Worm (Caenorhabditis elegans): ENCODE measurements around the gene Y32F6A.4.

The Y32F6A.4 gene

ce11 chrV:10433721-10434120, at the start of gene Y32F6A.4:
Y32F6A.4 (minus strand) TSS chrV:10434067.
- peak; percentile 47 for TF ChIP-seq nhr-80 (tag; optimal IDR thresholded peaks at IDR 0.05)
- no peak for TF ChIP-seq nfyb-1 (GFP tag; IDR thresholded peaks at IDR 0.05)

ce11 chrV:10478097-10478828, 44.4 kb upstream of the Y32F6A.4 start, which contains the start of the genes crp-1 and Y32F6B.9:
crp-1 (plus strand) TSS chrV:10478564.
Y32F6B.9 (plus strand) TSS chrV:10478699.
- no peak for TF ChIP-seq T07F8.4 (tag; optimal IDR thresholded peaks at IDR 0.05)
- peak; percentile 47 for TF ChIP-seq dox-1 (GFP tag; IDR thresholded peaks at IDR 0.05)
- no peak for TF ChIP-seq cebp-1 (GFP tag; IDR thresholded peaks at IDR 0.05)
- TF ChIP-seq cebp-1 (tag; optimal IDR thresholded peaks at IDR 0.05), result peak; percentile 13
- 0 out of 2 replicates have a peak, but pooled peaks have one; percentile 19 for TF ChIP-seq B0336.3 (GFP tag; IDR thresholded peaks at IDR 0.05)
- peak; percentile 55 for TF ChIP-seq nhr-80 (tag; optimal IDR thresholded peaks at IDR 0.05)
- TF ChIP-seq let-607 (tag; optimal IDR thresholded peaks at IDR 0.05), result peak in 1 of 2 experiments; percentile 27
- TF ChIP-seq egl-18 (GFP tag; IDR thresholded peaks at IDR 0.05), result no peak

- no peak for TF ChIP-seq Y53G8AR.9 (GFP tag; conservative IDR thresholded peaks at IDR 0.05)
- peak; percentile 8 for TF ChIP-seq ZK185.1 (tag; optimal IDR thresholded peaks at IDR 0.05; ENCODE audit: poor library complexity, severe bottlenecking)
- peak; percentile 4 for TF ChIP-seq ceh-27 (GFP tag; optimal IDR thresholded peaks at IDR 0.05)
- peak; percentile 51 for TF ChIP-seq cebp-1 (GFP tag; IDR thresholded peaks at IDR 0.05)
- TF ChIP-seq cebp-1 (tag; optimal IDR thresholded peaks at IDR 0.05), result peak; percentile 85
- peak; percentile 66 for TF ChIP-seq ama-1 (optimal IDR thresholded peaks at IDR 0.05)
- no peak for TF ChIP-seq ama-1 (GFP tag; optimal IDR thresholded peaks at IDR 0.05)
- no peak for TF ChIP-seq mcd-1 (GFP tag; IDR thresholded peaks at IDR 0.05)
- no peak for TF ChIP-seq madf-8 (GFP tag; conservative IDR thresholded peaks at IDR 0.05)
- TF ChIP-seq madf-3 (GFP tag; IDR thresholded peaks at IDR 0.05), result peak; percentile 68; the same call in 1 of the 2 replicates
- TF ChIP-seq B0035.1 (tag; optimal IDR thresholded peaks at IDR 0.05), result peak; percentile 15
- no peak for TF ChIP-seq sptf-2 (GFP tag; optimal IDR thresholded peaks at IDR 0.05)
Measured at ce11 chrV:10476864-10477443, 43.1 kb upstream of the Y32F6A.4 start.

- TF ChIP-seq lsl-1 (GFP tag; optimal IDR thresholded peaks at IDR 0.05) (no peak), nfya-2 (GFP tag; IDR thresholded peaks at IDR 0.05) (no peak), nhr-90 (tag; optimal IDR thresholded peaks at IDR 0.05) (no peak), egl-18 (GFP tag; IDR thresholded peaks at IDR 0.05) (no peak), let-607 (tag; optimal IDR thresholded peaks at IDR 0.05) (no peak), madf-8 (GFP tag; conservative IDR thresholded peaks at IDR 0.05) (no peak)
Measured at ce11 chrV:10475421-10475820, 41.6 kb upstream of the Y32F6A.4 start.

ce11 chrV:10474040-10474439, 40.2 kb upstream of the Y32F6A.4 start:
- no peak for TF ChIP-seq B0035.1 (tag; optimal IDR thresholded peaks at IDR 0.05)
- TF ChIP-seq attf-5 (GFP tag; optimal IDR thresholded peaks at IDR 0.05), result no peak
- no peak for TF ChIP-seq C06A6.2 (GFP tag; conservative IDR thresholded peaks at IDR 0.05)
- TF ChIP-seq hsf-1 (GFP tag; IDR thresholded peaks at IDR 0.05), result no peak
- no peak for TF ChIP-seq snpc-3.4 (tag; optimal IDR thresholded peaks at IDR 0.05)
- no peak for TF ChIP-seq mes-4 (tag; optimal IDR thresholded peaks at IDR 0.05)
- no peak for TF ChIP-seq ceh-91 (GFP tag; IDR thresholded peaks at IDR 0.05)
- no peak for TF ChIP-seq akir-1 (GFP tag; optimal IDR thresholded peaks at IDR 0.05)
- no peak for TF ChIP-seq hlh-12 (tag; optimal IDR thresholded peaks at IDR 0.05)
- TF ChIP-seq nfyb-1 (GFP tag; IDR thresholded peaks at IDR 0.05), result no peak
- TF ChIP-seq die-1 (tag; optimal IDR thresholded peaks at IDR 0.05), result no peak
- TF ChIP-seq hmg-20 (GFP tag; IDR thresholded peaks at IDR 0.05), result no peak
- no peak for TF ChIP-seq efl-1 (GFP tag; optimal IDR thresholded peaks at IDR 0.05)
- TF ChIP-seq zim-3 (tag; optimal IDR thresholded peaks at IDR 0.05), result no peak
- TF ChIP-seq nfya-1 (tag; optimal IDR thresholded peaks at IDR 0.05; ENCODE audit: borderline replicate concordance, insufficient read depth), result no peak

Data from whole organism, young adult.